Fruit fly (Drosophila melanogaster): Measurements from ENCODE around the gene CG7208.

CG7208 gene

dm6 chr3R:18215300-18215699 lies 29.8 kb upstream of the CG7208 start (continued):
- peak; percentile 54 for TF ChIP-seq Rfx (GFP tag; IDR thresholded peaks at IDR 0.05)
- TF ChIP-seq H15 (GFP tag; IDR thresholded peaks at IDR 0.05) = peak; percentile 25; the same call in 1 of the 3 replicates
- no peak for TF ChIP-seq sd (tag; optimal IDR thresholded peaks at IDR 0.05)
- no peak for TF ChIP-seq rib (GFP tag; IDR thresholded peaks at IDR 0.05)
- no peak for TF ChIP-seq CG4730 (GFP tag; IDR thresholded peaks at IDR 0.05)
- TF ChIP-seq Awh (GFP tag; IDR thresholded peaks at IDR 0.05) = no peak
- TF ChIP-seq CG7786 (GFP tag; optimal IDR thresholded peaks at IDR 0.05) = peak; percentile 42
- TF ChIP-seq CG9876 (GFP tag; optimal IDR thresholded peaks at IDR 0.05) = peak; percentile 26
- TF ChIP-seq Sry-δ (GFP tag; optimal IDR thresholded peaks at IDR 0.05) = peak; percentile 74
- no peak for TF ChIP-seq CG15601 (tag; optimal IDR thresholded peaks at IDR 0.05)
- TF ChIP-seq NfI (GFP tag; optimal IDR thresholded peaks at IDR 0.05) = peak; percentile 13
- TF ChIP-seq CG34224 (GFP tag; IDR thresholded peaks at IDR 0.05; ENCODE audit: partially characterized antibody) = peak; percentile 78
- no peak for TF ChIP-seq Ravus (GFP tag; IDR thresholded peaks at IDR 0.05)
- no peak for TF ChIP-seq CG7372 (GFP tag; IDR thresholded peaks at IDR 0.05)
- peak; percentile 91 for TF ChIP-seq CG13287 (GFP tag; IDR thresholded peaks at IDR 0.05; ENCODE audit: partially characterized antibody)
- no peak for TF ChIP-seq h (optimal IDR thresholded peaks at IDR 0.05)
- peak in 1 of 2 experiments; percentile 19 for TF ChIP-seq chif (GFP tag; optimal IDR thresholded peaks at IDR 0.05)
- no peak for TF ChIP-seq D19B (GFP tag; optimal IDR thresholded peaks at IDR 0.05)
- no peak for TF ChIP-seq Trl (optimal IDR thresholded peaks at IDR 0.05)
- no peak for TF ChIP-seq Trl (GFP tag; optimal IDR thresholded peaks at IDR 0.05)
- TF ChIP-seq CG7556 (GFP tag; optimal IDR thresholded peaks at IDR 0.05) = no peak
- TF ChIP-seq CG17359 (tag; optimal IDR thresholded peaks at IDR 0.05) = peak; percentile 19
- TF ChIP-seq stwl (tag; optimal IDR thresholded peaks at IDR 0.05) = peak; percentile 67
- peak; percentile 79 for TF ChIP-seq Scr (GFP tag; IDR thresholded peaks at IDR 0.05; ENCODE audit: partially characterized antibody)
- no peak for TF ChIP-seq gcm (GFP tag; optimal IDR thresholded peaks at IDR 0.05)
- peak; percentile 3 for TF ChIP-seq CG10209 (GFP tag; optimal IDR thresholded peaks at IDR 0.05)
- peak; percentile 25; the same call in 1 of the 2 replicates for TF ChIP-seq lmd (GFP tag; IDR thresholded peaks at IDR 0.05)
- no peak; the same call in 1 of the 2 replicates for TF ChIP-seq vvl (GFP tag; IDR thresholded peaks at IDR 0.05)
- peak; percentile 79 for TF ChIP-seq hbn (GFP tag; IDR thresholded peaks at IDR 0.05; ENCODE audit: partially characterized antibody)
- TF ChIP-seq CG12659 (GFP tag; optimal IDR thresholded peaks at IDR 0.05) = peak; percentile 39
- TF ChIP-seq CG10654 (GFP tag; optimal IDR thresholded peaks at IDR 0.05) = peak; percentile 9
- TF ChIP-seq Opbp (GFP tag; IDR thresholded peaks at IDR 0.05; ENCODE audit: partially characterized antibody) = peak; percentile 52; the same call in 2 of the 3 replicates
- TF ChIP-seq CG7928 (GFP tag; optimal IDR thresholded peaks at IDR 0.05) = peak; percentile 87
- TF ChIP-seq Med (GFP tag) = peak; percentile 93
- TF ChIP-seq zen2 (GFP tag; IDR thresholded peaks at IDR 0.05; ENCODE audit: partially characterized antibody) = peak; percentile 88
- peak; percentile 57 for TF ChIP-seq MBD-R2 (GFP tag; IDR thresholded peaks at IDR 0.05)
- no peak for TF ChIP-seq HLHmδ (GFP tag; optimal IDR thresholded peaks at IDR 0.05)
- no peak for TF ChIP-seq CG18011 (GFP tag; optimal IDR thresholded peaks at IDR 0.05)
- TF ChIP-seq amos (GFP tag; IDR thresholded peaks at IDR 0.05; ENCODE audit: partially characterized antibody) = peak; percentile 70
- no peak for TF ChIP-seq MTF-1 (GFP tag; optimal IDR thresholded peaks at IDR 0.05; ENCODE audit: borderline replicate concordance)
- peak; percentile 53; the same call in 2 of the 3 replicates for TF ChIP-seq vnd (GFP tag; IDR thresholded peaks at IDR 0.05; ENCODE audit: partially characterized antibody)
- no peak for TF ChIP-seq Mes4 (GFP tag; optimal IDR thresholded peaks at IDR 0.05)
- TF ChIP-seq Hr51 (GFP tag; optimal IDR thresholded peaks at IDR 0.05) = peak in 1 of 2 experiments; percentile 19
- TF ChIP-seq NFAT (GFP tag; IDR thresholded peaks at IDR 0.05) = peak; percentile 39; the same call in 1 of the 2 replicates
- peak; percentile 37 for TF ChIP-seq CoRest (tag; optimal IDR thresholded peaks at IDR 0.05)
- TF ChIP-seq Hmr (GFP tag; optimal IDR thresholded peaks at IDR 0.05) = peak; percentile 43
- 0 out of 3 replicates have a peak, but pooled peaks have one; percentile 36 for TF ChIP-seq CG14860 (GFP tag; IDR thresholded peaks at IDR 0.05; ENCODE audit: partially characterized antibody)
- TF ChIP-seq Hsf (GFP tag; optimal IDR thresholded peaks at IDR 0.05) = peak; percentile 66
- TF ChIP-seq Jarid2 (GFP tag; optimal IDR thresholded peaks at IDR 0.05) = no peak
